Worm (Caenorhabditis elegans) whole organism, L4 larva: ENCODE measurements around the gene btb-17.
A peak's percentile ranks its signal among the peaks of the same experiment; 100 is the strongest.

ENCODE experiments used
- F10B5.3 ChIP-seq: sonication (generic microtip); optimal IDR thresholded peaks from 2 replicates; lab custom pipeline; 2016; ENCODE audit warnings: mild to moderate bottlenecking, missing genetic modification characterization, missing compliant biosample characterization
- T26A8.4 ChIP-seq: fragments of 200-800 bp; sonication (Bioruptor generic); IDR thresholded peaks from 2 replicates; pipeline ENCODE4 v1.3.6; 2022; ENCODE audit warnings: missing genetic modification characterization, missing compliant biosample characterization
- Y105C5A.15 ChIP-seq: fragments of 200-800 bp; sonication (Bioruptor generic); IDR thresholded peaks from 2 replicates; pipeline ENCODE4 v1.3.6; 2022; ENCODE audit warnings: missing genetic modification characterization, missing compliant biosample characterization
- ceh-28 ChIP-seq: fragments of 150-350 bp; optimal IDR thresholded peaks from 2 replicates; lab custom pipeline; 2014; ENCODE audit warnings: missing biosample characterization, missing genetic modification reagents, missing genetic modification characterization
- ceh-32 ChIP-seq: sonication (generic microtip); optimal IDR thresholded peaks from 2 replicates; lab custom pipeline; 2016; ENCODE audit warnings: mild to moderate bottlenecking, missing genetic modification characterization, missing compliant biosample characterization; ENCODE audit not compliant: poor library complexity
- ceh-44 ChIP-seq: fragments of 200-800 bp; sonication (Bioruptor generic); IDR thresholded peaks from 2 replicates; pipeline ENCODE4 v1.3.6; 2022; ENCODE audit warnings: missing genetic modification reagents, missing genetic modification characterization, missing compliant biosample characterization
- ceh-82 ChIP-seq: sonication (generic microtip); optimal IDR thresholded peaks from 2 replicates; lab custom pipeline; 2017; ENCODE audit warnings: missing biosample characterization, missing genetic modification characterization
- ces-1 ChIP-seq: fragments of 150-350 bp; sonication (generic microtip); optimal IDR thresholded peaks from 4 replicates; lab custom pipeline; 2014; ENCODE audit warnings: missing biosample characterization, missing genetic modification reagents, missing genetic modification characterization
- cey-2 ChIP-seq: sonication (generic microtip); optimal IDR thresholded peaks from 3 replicates; lab custom pipeline; 2017; ENCODE audit warnings: missing genetic modification characterization, mild to moderate bottlenecking, missing compliant biosample characterization, antibody characterized with exemption, borderline replicate concordance; ENCODE audit not compliant: insufficient read depth
- daf-12 ChIP-seq: fragments of 150-350 bp; optimal IDR thresholded peaks from 2 replicates; lab custom pipeline; 2014; ENCODE audit warnings: missing biosample characterization, missing genetic modification reagents, missing genetic modification characterization
- daf-16 ChIP-seq, 3 experiments: sonication (generic microtip); optimal IDR thresholded peaks; 2 replicates each; lab custom pipeline; 2016 to 2017; ENCODE audit warnings: missing genetic modification characterization in 3 of 3, missing genetic modification reagents in 3 of 3, mild to moderate bottlenecking in 2 of 3, missing compliant biosample characterization in 2 of 3, missing biosample characterization in 1 of 3, moderate library complexity in 1 of 3
- daf-19 ChIP-seq: fragments of 200-800 bp; sonication (Bioruptor generic); conservative IDR thresholded peaks from 2 replicates; pipeline ENCODE4 v1.3.6; 2022; ENCODE audit warnings: missing genetic modification characterization, missing compliant biosample characterization
- daf-8 ChIP-seq: fragments of 200-800 bp; sonication (Bioruptor generic); IDR thresholded peaks from 2 replicates; pipeline ENCODE4 v1.3.6; 2022; ENCODE audit warnings: missing genetic modification characterization, missing compliant biosample characterization
- dmd-6 ChIP-seq: fragments of 200-800 bp; sonication (Bioruptor generic); IDR thresholded peaks from 2 replicates; pipeline ENCODE4 v1.3.6; 2022; ENCODE audit warnings: missing genetic modification reagents, missing genetic modification characterization, missing compliant biosample characterization
- duxl-1 ChIP-seq: sonication (generic microtip); optimal IDR thresholded peaks from 2 replicates; lab custom pipeline; 2016; ENCODE audit warnings: mild to moderate bottlenecking, missing genetic modification characterization, moderate library complexity, missing compliant biosample characterization; ENCODE audit not compliant: poor library complexity
- dve-1 ChIP-seq: sonication (generic microtip); optimal IDR thresholded peaks from 2 replicates; lab custom pipeline; 2017; ENCODE audit warnings: antibody characterized with exemption, mild to moderate bottlenecking, missing genetic modification characterization, missing compliant biosample characterization; ENCODE audit not compliant: insufficient read depth
- egl-27 ChIP-seq: sonication (generic microtip); optimal IDR thresholded peaks from 3 replicates; lab custom pipeline; 2017; ENCODE audit warnings: missing biosample characterization, missing genetic modification reagents, missing genetic modification characterization
- fos-1 ChIP-seq: fragments of 150-350 bp; optimal IDR thresholded peaks from 2 replicates; lab custom pipeline; 2014; ENCODE audit warnings: missing biosample characterization, missing genetic modification characterization
- hlh-11 ChIP-seq: fragments of 200-800 bp; sonication (Bioruptor generic); optimal IDR thresholded peaks from 2 replicates; lab custom pipeline; 2018; ENCODE audit warnings: mild to moderate bottlenecking, missing genetic modification characterization, missing compliant biosample characterization
- lin-15B ChIP-seq: fragments of 150-350 bp; sonication (generic microtip); optimal IDR thresholded peaks from 3 replicates; lab custom pipeline; 2014; ENCODE audit warnings: missing biosample characterization, missing genetic modification characterization
- lin-38 ChIP-seq: fragments of 200-800 bp; sonication (Bioruptor generic); IDR thresholded peaks from 2 replicates; pipeline ENCODE4 v1.3.6; 2022; ENCODE audit warnings: missing genetic modification reagents, missing genetic modification characterization, missing compliant biosample characterization
- lin-39 ChIP-seq: fragments of 150-350 bp; optimal IDR thresholded peaks from 2 replicates; lab custom pipeline; 2014; ENCODE audit warnings: missing biosample characterization, missing genetic modification reagents, missing genetic modification characterization
- mes-2 ChIP-seq: sonication (generic microtip); optimal IDR thresholded peaks from 2 replicates; lab custom pipeline; 2016; ENCODE audit warnings: missing genotype, mild to moderate bottlenecking, missing genetic modification characterization, missing compliant biosample characterization; ENCODE audit not compliant: poor library complexity, severe bottlenecking
- mxl-3 ChIP-seq: fragments of 200-800 bp; sonication (Bioruptor generic); optimal IDR thresholded peaks from 2 replicates; lab custom pipeline; 2018; ENCODE audit warnings: mild to moderate bottlenecking, missing genetic modification characterization, missing compliant biosample characterization
- nhr-102 ChIP-seq: sonication (generic microtip); optimal IDR thresholded peaks from 2 replicates; lab custom pipeline; 2016; ENCODE audit warnings: mild to moderate bottlenecking, missing genetic modification characterization, moderate library complexity, missing compliant biosample characterization
- nhr-111 ChIP-seq: fragments of 200-800 bp; sonication (Bioruptor generic); optimal IDR thresholded peaks from 2 replicates; lab custom pipeline; 2018; ENCODE audit warnings: mild to moderate bottlenecking, missing genetic modification characterization, missing compliant biosample characterization
- nhr-28 ChIP-seq: fragments of 150-350 bp; optimal IDR thresholded peaks from 2 replicates; lab custom pipeline; 2014; ENCODE audit warnings: missing biosample characterization, missing genetic modification characterization
- nhr-42 ChIP-seq: fragments of 200-800 bp; sonication (Bioruptor generic); IDR thresholded peaks from 2 replicates; pipeline ENCODE4 v1.3.6; 2022; ENCODE audit warnings: missing genetic modification characterization, missing compliant biosample characterization
- php-3 ChIP-seq: fragments of 200-800 bp; sonication (Bioruptor generic); IDR thresholded peaks from 2 replicates; pipeline ENCODE4 v1.3.6; 2022; ENCODE audit warnings: missing genetic modification reagents, missing genetic modification characterization, missing compliant biosample characterization
- pqm-1 ChIP-seq: sonication (generic microtip); optimal IDR thresholded peaks from 2 replicates; lab custom pipeline; 2017; ENCODE audit warnings: missing biosample characterization, missing genetic modification characterization
- rbr-2 ChIP-seq: sonication (generic microtip); optimal IDR thresholded peaks from 2 replicates; lab custom pipeline; 2016; ENCODE audit warnings: missing genotype, missing genetic modification characterization, missing compliant biosample characterization
- sdz-12 ChIP-seq: fragments of 200-800 bp; sonication (Bioruptor generic); optimal IDR thresholded peaks from 2 replicates; lab custom pipeline; 2018; ENCODE audit warnings: mild to moderate bottlenecking, missing genetic modification characterization, missing compliant biosample characterization
- skn-1 ChIP-seq: fragments of 150-350 bp; optimal IDR thresholded peaks from 2 replicates; lab custom pipeline; 2014; ENCODE audit warnings: missing biosample characterization, missing genetic modification characterization
- spr-1 ChIP-seq: sonication (generic microtip); optimal IDR thresholded peaks from 2 replicates; lab custom pipeline; 2016; ENCODE audit warnings: mild to moderate bottlenecking, missing genetic modification characterization, missing compliant biosample characterization
- tra-1 ChIP-seq: fragments of 200-800 bp; sonication (Bioruptor generic); IDR thresholded peaks from 2 replicates; pipeline ENCODE4 v1.3.6; 2022; ENCODE audit warnings: missing genetic modification reagents, missing genetic modification characterization, missing compliant biosample characterization
- zag-1 ChIP-seq: fragments of 150-350 bp; optimal IDR thresholded peaks from 2 replicates; lab custom pipeline; 2014; ENCODE audit warnings: missing biosample characterization, missing genetic modification characterization
- zfp-2 ChIP-seq: sonication (generic microtip); optimal IDR thresholded peaks from 2 replicates; lab custom pipeline; 2016; ENCODE audit warnings: mild to moderate bottlenecking, missing genetic modification characterization, missing compliant biosample characterization
- zip-2 ChIP-seq: fragments of 150-350 bp; optimal IDR thresholded peaks from 2 replicates; lab custom pipeline; 2014; ENCODE audit warnings: missing biosample characterization, missing genetic modification characterization
- ztf-7 ChIP-seq: fragments of 150-350 bp; optimal IDR thresholded peaks from 2 replicates; lab custom pipeline; 2014; ENCODE audit warnings: missing biosample characterization, missing genetic modification characterization

btb-17 gene

ce11 chrII:3309963-3310362 lies 14.8 kb downstream of the btb-17 start:
- TF ChIP-seq dmd-6 (GFP tag; lab: Robert Waterston, UW): peak; percentile 19; the same call in 1 of the 2 replicates

ce11 chrII:3310957-3311657 lies 15.9 kb downstream of the btb-17 start:
- peak; percentile 13; the same call in 1 of the 2 replicates for TF ChIP-seq dmd-6 (GFP tag; lab: Robert Waterston, UW)
- no peak for TF ChIP-seq lin-39 (tag; lab: Kevin White, UChicago)
- TF ChIP-seq lin-15B (tag; lab: Kevin White, UChicago): no peak
- no peak for TF ChIP-seq daf-8 (GFP tag; lab: Robert Waterston, UW)
- no peak for TF ChIP-seq daf-12 (tag; lab: Kevin White, UChicago)
- TF ChIP-seq pqm-1 (tag; lab: Kevin White, UChicago): peak; percentile 56
- peak; percentile 69 for TF ChIP-seq duxl-1
- no peak for TF ChIP-seq daf-16 (GFP tag; optimal IDR thresholded peaks at IDR 0.05; lab: Kevin White, UChicago)
- TF ChIP-seq daf-16 (tag; optimal IDR thresholded peaks at IDR 0.05; lab: Kevin White, UChicago): peak; percentile 11
- no peak for TF ChIP-seq ztf-7 (tag; lab: Kevin White, UChicago)
- TF ChIP-seq zfp-2 (tag; lab: Kevin White, UChicago): no peak
- peak; percentile 40 for TF ChIP-seq lin-38 (GFP tag; lab: Robert Waterston, UW)
- TF ChIP-seq ceh-32 (tag; lab: Kevin White, UChicago): no peak
- TF ChIP-seq nhr-28 (tag; lab: Kevin White, UChicago): peak; percentile 23
- TF ChIP-seq sdz-12 (GFP tag; lab: Kevin White, UChicago): no peak
- no peak for TF ChIP-seq spr-1 (tag; lab: Kevin White, UChicago)

ce11 chrII:3313442-3313841 lies 18.2 kb downstream of the btb-17 start, which contains the start of gene F39E9.6:
Gene F39E9.6, minus strand, starts transcription at chrII:3313542.
- TF ChIP-seq spr-1 (tag; lab: Kevin White, UChicago) (no peak), zfp-2 (tag; lab: Kevin White, UChicago) (no peak), fos-1 (tag; lab: Kevin White, UChicago) (no peak), lin-39 (tag; lab: Kevin White, UChicago) (no peak), ceh-28 (no peak), duxl-1 (no peak), daf-19 (GFP tag; lab: Robert Waterston, UW) (no peak), rbr-2 (tag; lab: Kevin White, UChicago) (no peak), cey-2 (tag; lab: Kevin White, UChicago) (no peak)

ce11 chrII:3318839-3319238 lies 23.6 kb downstream of the btb-17 start:
- TF ChIP-seq zag-1 (tag; lab: Kevin White, UChicago) (no peak), pqm-1 (tag; lab: Kevin White, UChicago) (peak; percentile 33), php-3 (GFP tag; lab: Robert Waterston, UW) (peak; percentile 87), daf-16 (GFP tag; optimal IDR thresholded peaks at IDR 0.05; lab: Kevin White, UChicago) (no peak), daf-16 (tag; optimal IDR thresholded peaks at IDR 0.05; lab: Kevin White, UChicago) (peak; percentile 20), nhr-28 (tag; lab: Kevin White, UChicago) (peak; percentile 68), mes-2 (tag; lab: Kevin White, UChicago) (no peak), tra-1 (GFP tag; lab: Robert Waterston, UW) (no peak), dmd-6 (GFP tag; lab: Robert Waterston, UW) (peak; percentile 73), dve-1 (tag; lab: Kevin White, UChicago) (peak; percentile 23), nhr-42 (no peak), ces-1 (no peak), T26A8.4 (GFP tag; lab: Robert Waterston, UW) (no peak), hlh-11 (tag; lab: Kevin White, UChicago) (peak; percentile 43)

- TF ChIP-seq spr-1 (tag; lab: Kevin White, UChicago) (no peak), F10B5.3 (tag; lab: Kevin White, UChicago) (no peak), nhr-111 (GFP tag; lab: Kevin White, UChicago) (no peak), ces-1 (no peak), zip-2 (tag; lab: Kevin White, UChicago) (no peak), ceh-44 (no peak), dmd-6 (GFP tag; lab: Robert Waterston, UW) (0 out of 2 replicates have a peak, but pooled peaks have one; percentile 12), zfp-2 (tag; lab: Kevin White, UChicago) (no peak), nhr-102 (tag; lab: Kevin White, UChicago) (no peak), daf-12 (tag; lab: Kevin White, UChicago) (no peak), egl-27 (tag; lab: Kevin White, UChicago) (no peak), Y105C5A.15 (GFP tag; lab: Robert Waterston, UW) (no peak), skn-1 (tag; lab: Kevin White, UChicago) (no peak), ceh-82 (tag; lab: Kevin White, UChicago) (no peak), mxl-3 (GFP tag; lab: Kevin White, UChicago) (no peak), nhr-28 (tag; lab: Kevin White, UChicago) (peak; percentile 22), lin-39 (tag; lab: Kevin White, UChicago) (no peak)
Measured at ce11 chrII:3322257-3322656, 27.1 kb downstream of the btb-17 start, which contains the start of gene Y46D2A.1. Gene Y46D2A.1, plus strand, starts transcription at chrII:3322557.
